Worm (Caenorhabditis elegans) whole organism, young adult: ENCODE data around the gene F55E10.2.

Source experiments
- B0019.2 ChIP-seq: fragments of 200-800 bp; sonication (Bioruptor generic); conservative IDR thresholded peaks from 2 replicates; pipeline ENCODE4 v1.3.6; 2022; ENCODE audit warnings: missing genetic modification reagents, missing genetic modification characterization, missing compliant biosample characterization
- B0035.1 ChIP-seq: sonication (generic microtip); optimal IDR thresholded peaks from 2 replicates; lab custom pipeline; 2016; ENCODE audit warnings: missing genetic modification characterization, mild to moderate bottlenecking, missing compliant biosample characterization, missing genotype, missing genetic modification reagents
- B0261.1 ChIP-seq: sonication (generic microtip); optimal IDR thresholded peaks from 2 replicates; lab custom pipeline; 2016; ENCODE audit warnings: mild to moderate bottlenecking, missing genetic modification characterization, moderate library complexity, missing compliant biosample characterization
- B0336.3 ChIP-seq: fragments of 200-800 bp; sonication (Bioruptor generic); IDR thresholded peaks from 2 replicates; pipeline ENCODE4 v1.3.6; 2022; ENCODE audit warnings: missing genetic modification characterization, missing compliant biosample characterization
- F10E7.11 ChIP-seq: sonication (generic microtip); optimal IDR thresholded peaks from 2 replicates; lab custom pipeline; 2017; ENCODE audit warnings: mild to moderate bottlenecking, missing genetic modification characterization, moderate library complexity, missing compliant biosample characterization
- F22D6.2 ChIP-seq: sonication (generic microtip); optimal IDR thresholded peaks from 2 replicates; lab custom pipeline; 2016; ENCODE audit warnings: mild to moderate bottlenecking, missing genetic modification characterization, missing compliant biosample characterization
- F39B2.1 ChIP-seq: fragments of 200-800 bp; sonication (Bioruptor generic); IDR thresholded peaks from 2 replicates; pipeline ENCODE4 v1.3.6; 2022; ENCODE audit warnings: missing genetic modification reagents, missing genetic modification characterization, missing compliant biosample characterization
- F57A8.1 ChIP-seq: fragments of 200-800 bp; sonication (Bioruptor generic); optimal IDR thresholded peaks from 2 replicates; lab custom pipeline; 2018; ENCODE audit warnings: mild to moderate bottlenecking, missing genetic modification characterization, moderate library complexity, missing compliant biosample characterization
- K12H6.12 ChIP-seq: fragments of 200-800 bp; sonication (Bioruptor generic); optimal IDR thresholded peaks from 2 replicates; lab custom pipeline; 2018; ENCODE audit warnings: mild to moderate bottlenecking, missing genetic modification characterization, missing compliant biosample characterization
- T07F8.4 ChIP-seq: sonication (generic microtip); optimal IDR thresholded peaks from 2 replicates; lab custom pipeline; 2016; ENCODE audit warnings: mild to moderate bottlenecking, missing genetic modification characterization, moderate library complexity, missing compliant biosample characterization
- T26A5.8 ChIP-seq: sonication (generic microtip); optimal IDR thresholded peaks from 2 replicates; lab custom pipeline; 2016; ENCODE audit warnings: missing genetic modification characterization, missing compliant biosample characterization
- Y95B8A.8 ChIP-seq: fragments of 200-800 bp; sonication (Bioruptor generic); IDR thresholded peaks from 2 replicates; pipeline ENCODE4 v1.3.6; 2022; ENCODE audit warnings: missing genetic modification reagents, missing genetic modification characterization, missing compliant biosample characterization
- atf-7 ChIP-seq: sonication (generic microtip); optimal IDR thresholded peaks from 2 replicates; lab custom pipeline; 2017; ENCODE audit warnings: mild to moderate bottlenecking, missing genetic modification characterization, missing compliant biosample characterization
- athp-1 ChIP-seq: sonication (generic microtip); optimal IDR thresholded peaks from 2 replicates; lab custom pipeline; 2017; ENCODE audit warnings: mild to moderate bottlenecking, missing genetic modification characterization, missing compliant biosample characterization
- attf-5 ChIP-seq: fragments of 200-800 bp; sonication (Bioruptor generic); optimal IDR thresholded peaks from 2 replicates; lab custom pipeline; 2018; ENCODE audit warnings: mild to moderate bottlenecking, missing genetic modification characterization, missing compliant biosample characterization
- bed-2 ChIP-seq: fragments of 200-800 bp; sonication (Bioruptor generic); IDR thresholded peaks from 2 replicates; pipeline ENCODE4 v1.3.6; 2022; ENCODE audit warnings: missing genetic modification reagents, missing genetic modification characterization, missing compliant biosample characterization
- cebp-2 ChIP-seq: fragments of 200-800 bp; sonication (Bioruptor generic); IDR thresholded peaks from 2 replicates; pipeline ENCODE4 v1.3.6; 2022; ENCODE audit warnings: missing genetic modification characterization, missing compliant biosample characterization
- ceh-100 ChIP-seq: fragments of 200-800 bp; sonication (Bioruptor generic); IDR thresholded peaks from 2 replicates; pipeline ENCODE4 v1.3.6; 2022; ENCODE audit warnings: missing genetic modification reagents, missing genetic modification characterization, missing compliant biosample characterization
- ceh-40 ChIP-seq: fragments of 200-800 bp; sonication (Bioruptor generic); IDR thresholded peaks from 2 replicates; pipeline ENCODE4 v1.3.6; 2022; ENCODE audit warnings: missing genetic modification characterization, missing compliant biosample characterization
- ceh-58 ChIP-seq: fragments of 200-800 bp; sonication (Bioruptor generic); IDR thresholded peaks from 2 replicates; pipeline ENCODE4 v1.3.6; 2022; ENCODE audit warnings: missing genetic modification characterization, missing compliant biosample characterization
- chd-7 ChIP-seq: sonication (generic microtip); optimal IDR thresholded peaks from 2 replicates; lab custom pipeline; 2016; ENCODE audit warnings: mild to moderate bottlenecking, missing genetic modification characterization, moderate library complexity, missing compliant biosample characterization
- dox-1 ChIP-seq: fragments of 200-800 bp; sonication (Bioruptor generic); IDR thresholded peaks from 2 replicates; pipeline ENCODE4 v1.3.6; 2022; ENCODE audit warnings: missing genetic modification reagents, missing genetic modification characterization, missing compliant biosample characterization
- egrh-3 ChIP-seq: fragments of 200-800 bp; sonication (Bioruptor generic); IDR thresholded peaks from 2 replicates; pipeline ENCODE4 v1.3.6; 2022; ENCODE audit warnings: missing genetic modification reagents, missing genetic modification characterization, missing compliant biosample characterization
- gei-17 ChIP-seq: fragments of 200-800 bp; sonication (Bioruptor generic); optimal IDR thresholded peaks from 2 replicates; lab custom pipeline; 2018; ENCODE audit warnings: mild to moderate bottlenecking, missing genetic modification characterization, missing compliant biosample characterization
- hlh-26 ChIP-seq: fragments of 200-800 bp; sonication (Bioruptor generic); conservative IDR thresholded peaks from 2 replicates; pipeline ENCODE4 v1.3.6; 2022; ENCODE audit warnings: missing genetic modification reagents, missing genetic modification characterization, missing compliant biosample characterization
- hsf-1 ChIP-seq: fragments of 200-800 bp; sonication (Bioruptor generic); IDR thresholded peaks from 2 replicates; pipeline ENCODE4 v1.3.6; 2022; ENCODE audit warnings: missing genetic modification reagents, missing genetic modification characterization, missing compliant biosample characterization
- let-526 ChIP-seq: fragments of 200-800 bp; sonication (Bioruptor generic); IDR thresholded peaks from 2 replicates; pipeline ENCODE4 v1.3.6; 2022; ENCODE audit warnings: missing genetic modification reagents, missing genetic modification characterization, missing compliant biosample characterization
- let-607 ChIP-seq, 2 experiments: fragments of 200-800 bp in 1 of 2; sonication (Bioruptor generic) in 1 of 2; sonication (generic microtip) in 1 of 2; optimal IDR thresholded peaks; 2 replicates each; lab custom pipeline; 2016 to 2018; ENCODE audit warnings: mild to moderate bottlenecking in 2 of 2, missing compliant biosample characterization in 2 of 2, missing genetic modification characterization in 2 of 2, moderate library complexity in 2 of 2, missing genotype in 1 of 2
- madf-6 ChIP-seq: fragments of 200-800 bp; sonication (Bioruptor generic); IDR thresholded peaks from 2 replicates; pipeline ENCODE4 v1.3.6; 2022; ENCODE audit warnings: missing genetic modification reagents, missing genetic modification characterization, missing compliant biosample characterization
- mel-28 ChIP-seq: sonication (generic microtip); optimal IDR thresholded peaks from 2 replicates; lab custom pipeline; 2016; ENCODE audit warnings: borderline replicate concordance, mild to moderate bottlenecking, missing genetic modification characterization, missing compliant biosample characterization
- nfya-1 ChIP-seq: sonication (generic microtip); optimal IDR thresholded peaks from 2 replicates; lab custom pipeline; 2017; ENCODE audit warnings: antibody characterized with exemption, missing compliant biosample characterization, missing genetic modification characterization, borderline replicate concordance; ENCODE audit not compliant: insufficient read depth
- nhr-120 ChIP-seq: fragments of 200-800 bp; sonication (Bioruptor generic); IDR thresholded peaks from 2 replicates; pipeline ENCODE4 v1.3.6; 2022; ENCODE audit warnings: missing genetic modification characterization, missing compliant biosample characterization
- rpc-1 ChIP-seq, 2 experiments: fragments of 150-350 bp in 1 of 2; sonication (generic microtip) in 1 of 2; optimal IDR thresholded peaks; 2 replicates each; lab custom pipeline; 2014 to 2018; ENCODE audit warnings: missing biosample characterization in 1 of 2, missing genetic modification characterization in 1 of 2, missing genetic modification reagents in 1 of 2, missing genotype in 1 of 2
- snpc-4 ChIP-seq, 5 experiments: fragments of 150-350 bp in 1 of 5; sonication (generic microtip) in 4 of 5; optimal IDR thresholded peaks; 2 replicates each; lab custom pipeline; 2014 to 2018; ENCODE audit warnings: missing genetic modification characterization in 5 of 5, missing biosample characterization in 3 of 5, antibody characterized with exemption in 2 of 5, mild to moderate bottlenecking in 2 of 5, missing compliant biosample characterization in 2 of 5, missing genotype in 2 of 5, moderate library complexity in 2 of 5, missing genetic modification reagents in 1 of 5
- tlf-1 ChIP-seq: fragments of 200-800 bp; sonication (Bioruptor generic); optimal IDR thresholded peaks from 2 replicates; lab custom pipeline; 2018; ENCODE audit warnings: mild to moderate bottlenecking, missing genetic modification characterization, missing compliant biosample characterization
- unc-62 ChIP-seq: fragments of 150-350 bp; optimal IDR thresholded peaks from 2 replicates; lab custom pipeline; 2014; ENCODE audit warnings: missing biosample characterization, missing genetic modification reagents, missing genetic modification characterization
- xnd-1 ChIP-seq: sonication (generic microtip); optimal IDR thresholded peaks from 2 replicates; lab custom pipeline; 2016; ENCODE audit warnings: missing genotype, missing genetic modification reagents, missing genetic modification characterization, missing compliant biosample characterization
- ztf-22 ChIP-seq: fragments of 200-800 bp; sonication (Bioruptor generic); optimal IDR thresholded peaks from 2 replicates; lab custom pipeline; 2018; ENCODE audit warnings: mild to moderate bottlenecking, missing genetic modification characterization, moderate library complexity, missing compliant biosample characterization
- ztf-25 ChIP-seq: fragments of 200-800 bp; sonication (Bioruptor generic); IDR thresholded peaks from 2 replicates; pipeline ENCODE4 v1.3.6; 2022; ENCODE audit warnings: missing genetic modification reagents, missing genetic modification characterization, missing compliant biosample characterization
- ztf-3 ChIP-seq: fragments of 200-800 bp; sonication (Bioruptor generic); optimal IDR thresholded peaks from 2 replicates; lab custom pipeline; 2018; ENCODE audit warnings: mild to moderate bottlenecking, missing genetic modification characterization, missing compliant biosample characterization

Gene F55E10.2

DNA sequence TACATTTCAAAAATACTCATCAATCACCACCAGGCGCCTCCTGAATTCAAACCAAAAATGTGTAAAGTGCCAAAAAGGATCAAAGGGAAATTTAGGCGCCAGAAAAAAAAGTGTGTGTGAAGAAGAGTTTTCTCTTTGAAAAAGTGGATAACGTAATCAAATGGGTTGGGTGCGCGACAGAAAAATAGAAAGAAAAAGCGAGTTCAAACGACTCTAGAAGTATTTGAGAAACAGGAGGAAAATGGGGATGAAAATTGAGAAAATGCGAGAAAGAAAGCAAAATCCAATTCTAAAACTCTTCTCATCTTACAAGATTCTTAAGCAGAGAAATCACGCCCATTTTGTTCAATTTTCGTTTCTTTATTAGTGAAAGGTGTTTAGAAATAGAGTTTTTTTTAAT, 32.0 kb upstream of the F55E10.2 start:
- TF ChIP-seq F57A8.1 (no peak), madf-6 (GFP tag; lab: Robert Waterston, UW) (no peak), nhr-120 (no peak), ceh-40 (GFP tag; lab: Robert Waterston, UW) (no peak), Y95B8A.8 (no peak), atf-7 (tag; lab: Kevin White, UChicago) (no peak), ztf-3 (GFP tag; lab: Kevin White, UChicago) (no peak), F22D6.2 (no peak), B0261.1 (tag; lab: Kevin White, UChicago) (no peak), K12H6.12 (tag; lab: Kevin White, UChicago) (no peak), xnd-1 (tag; lab: Kevin White, UChicago) (no peak), let-607 (tag; optimal IDR thresholded peaks at IDR 0.05; lab: Kevin White, UChicago) (no peak), gei-17 (GFP tag; lab: Kevin White, UChicago) (no peak), cebp-2 (no peak)

- TF ChIP-seq tlf-1 (GFP tag; lab: Kevin White, UChicago) (no peak), rpc-1 (optimal IDR thresholded peaks at IDR 0.05; lab: Kevin White, UChicago) (no peak), rpc-1 (tag; optimal IDR thresholded peaks at IDR 0.05; lab: Kevin White, UChicago) (no peak), attf-5 (GFP tag; lab: Kevin White, UChicago) (no peak), bed-2 (GFP tag; lab: Robert Waterston, UW) (no peak), hlh-26 (GFP tag; lab: Robert Waterston, UW) (no peak), ztf-22 (GFP tag; lab: Kevin White, UChicago) (no peak), chd-7 (no peak), athp-1 (tag; lab: Kevin White, UChicago) (no peak), T07F8.4 (tag; lab: Kevin White, UChicago) (no peak), gei-17 (GFP tag; lab: Kevin White, UChicago) (no peak), snpc-4 (GFP tag; optimal IDR thresholded peaks at IDR 0.05; lab: Kevin White, UChicago) (no peak), snpc-4 (tag; optimal IDR thresholded peaks at IDR 0.05; lab: Kevin White, UChicago) (no peak), nhr-120 (no peak), B0336.3 (GFP tag; lab: Robert Waterston, UW) (no peak), B0019.2 (GFP tag; lab: Robert Waterston, UW) (no peak)
- TF ChIP-seq, all 124 proteins: peak for 0
Measured at ce11 chrX:8310747-8311146, 29.7 kb upstream of the F55E10.2 start.

DNA sequence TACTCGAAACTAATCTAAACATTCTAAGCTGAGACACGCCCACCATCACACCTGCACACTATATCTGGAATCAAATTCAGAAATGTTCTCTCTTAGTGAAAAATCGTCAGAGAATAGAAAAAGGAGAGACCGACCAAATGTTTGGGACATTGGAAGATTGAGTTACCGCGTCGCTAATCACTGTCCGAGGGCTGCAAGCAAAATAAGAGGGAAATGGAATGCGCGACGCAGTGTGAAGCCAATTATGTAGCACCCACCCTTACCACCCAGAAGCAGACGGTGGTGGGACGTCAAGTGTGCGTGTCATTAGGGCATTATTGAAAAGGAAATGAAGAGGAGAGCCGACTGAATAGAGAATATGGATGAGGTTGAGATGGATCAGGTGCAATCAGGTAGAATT, 28.9 kb upstream of the F55E10.2 start:
- no peak for TF ChIP-seq ztf-25 (GFP tag; lab: Robert Waterston, UW)
- TF ChIP-seq B0035.1 = no peak
- TF ChIP-seq unc-62 (GFP tag; lab: Kevin White, UChicago) = no peak
- TF ChIP-seq dox-1 (GFP tag; lab: Robert Waterston, UW) = no peak
- TF ChIP-seq, all 124 proteins: peak for 0

DNA sequence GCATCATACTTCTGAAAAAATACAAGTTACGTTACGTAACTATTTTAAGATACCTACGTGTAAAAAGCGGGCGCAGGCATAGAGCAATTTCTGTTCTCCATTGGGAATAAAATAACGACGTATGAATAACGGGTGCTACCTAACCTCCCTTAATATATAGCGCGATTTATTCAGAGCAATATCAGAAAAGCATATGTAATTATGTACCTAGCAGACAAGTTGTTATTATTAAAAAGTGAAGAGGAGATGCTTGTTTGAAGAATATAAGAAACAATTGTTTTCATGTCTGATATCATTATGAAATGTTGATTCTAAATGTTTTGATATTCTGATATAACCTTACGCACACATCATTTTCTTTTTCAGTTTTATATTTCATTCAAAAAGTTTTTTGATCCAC, 21.5 kb upstream of the F55E10.2 start, which contains the start of gene srh-11:
TSS of gene srh-11 (minus strand) at position 101 of the 400 bp plus-strand sequence.
- no peak for TF ChIP-seq Y95B8A.8
- no peak for TF ChIP-seq mel-28
- TF ChIP-seq ztf-22 (GFP tag; lab: Kevin White, UChicago) = no peak
- TF ChIP-seq egrh-3 (GFP tag; lab: Robert Waterston, UW) = no peak
- no peak for TF ChIP-seq hsf-1 (GFP tag; lab: Robert Waterston, UW)
- TF ChIP-seq ceh-58 = no peak
- no peak for TF ChIP-seq ceh-100
- TF ChIP-seq let-526 (GFP tag; lab: Robert Waterston, UW) = no peak
- no peak for TF ChIP-seq F10E7.11 (tag; lab: Kevin White, UChicago)
- no peak for TF ChIP-seq nfya-1 (tag; lab: Kevin White, UChicago)
- no peak for TF ChIP-seq F39B2.1 (GFP tag; lab: Robert Waterston, UW)
- no peak for TF ChIP-seq T26A5.8 (tag; lab: Kevin White, UChicago)
